In genomic region chrX:19307810-19308456, dm6 we compare ENCODE assay signal across 5 fruit fly cellular contexts.
TF ChIP-seq lines count a peak whose summit lies in the region.

TSS of gene CG8051 (minus strand) at chrX:19307925.

- TF ChIP-seq CTCF in whole organism, embryonic (GFP tag; optimal IDR thresholded peaks at IDR 0.05; lab: Kevin White, UChicago), result peak; percentile 24

TF ChIP-seq in whole organism, adult, 20 proteins besides CTCF, POLR2A, EP300 and RAD21:
- TF ChIP-seq Hr96 (GFP tag; optimal IDR thresholded peaks at IDR 0.05; lab: Kevin White, UChicago) (peak; percentile 25), Crg-1 (GFP tag; optimal IDR thresholded peaks at IDR 0.05; lab: Kevin White, UChicago) (no peak), CG14711 (tag; optimal IDR thresholded peaks at IDR 0.05; lab: Kevin White, UChicago) (peak; percentile 10), CG33017 (tag; optimal IDR thresholded peaks at IDR 0.05; lab: Kevin White, UChicago) (peak; percentile 10), CG7101 (tag; optimal IDR thresholded peaks at IDR 0.05; lab: Kevin White, UChicago) (peak; percentile 16), cic (GFP tag; optimal IDR thresholded peaks at IDR 0.05; lab: Kevin White, UChicago) (peak; percentile 84), pad (GFP tag; optimal IDR thresholded peaks at IDR 0.05; lab: Kevin White, UChicago) (no peak), CG11617 (GFP tag; optimal IDR thresholded peaks at IDR 0.05; lab: Kevin White, UChicago) (peak; percentile 11), cnc (optimal IDR thresholded peaks at IDR 0.05; lab: Kevin White, UChicago) (no peak), kay (GFP tag; lab: Kevin White, UChicago; ENCODE audit: borderline replicate concordance) (peak; percentile 71), tj (GFP tag; optimal IDR thresholded peaks at IDR 0.05; lab: Kevin White, UChicago) (peak; percentile 18), toe (GFP tag; optimal IDR thresholded peaks at IDR 0.05; lab: Kevin White, UChicago) (no peak), CG12768 (GFP tag; optimal IDR thresholded peaks at IDR 0.05; lab: Kevin White, UChicago) (peak; percentile 20), ovo (GFP tag; optimal IDR thresholded peaks at IDR 0.05; lab: Kevin White, UChicago) (peak; percentile 58), Mnt (GFP tag; optimal IDR thresholded peaks at IDR 0.05; lab: Kevin White, UChicago) (peak; percentile 71)

TF ChIP-seq in whole organism, embryonic, 481 proteins besides CTCF, POLR2A, EP300 and RAD21 (continues in another document):
- TF ChIP-seq cato (GFP tag; optimal IDR thresholded peaks at IDR 0.05; lab: Kevin White, UChicago; ENCODE audit: borderline replicate concordance) (no peak), pan (optimal IDR thresholded peaks at IDR 0.05; lab: Kevin White, UChicago) (no peak), pan (GFP tag; optimal IDR thresholded peaks at IDR 0.05 in 1 of 2, IDR thresholded peaks at IDR 0.05 in 1 of 2) (peak in 1 of 2 experiments; percentile 31), chif (GFP tag; optimal IDR thresholded peaks at IDR 0.05; lab: Kevin White, UChicago) (no peak), cg (GFP tag; optimal IDR thresholded peaks at IDR 0.05; lab: Kevin White, UChicago) (peak; percentile 77), CG15269 (tag; optimal IDR thresholded peaks at IDR 0.05; lab: Kevin White, UChicago) (no peak), Adf1 (GFP tag; IDR thresholded peaks at IDR 0.05; lab: Robert Waterston, UW) (peak; percentile 32; the same call in 1 of the 2 replicates), CG2889 (GFP tag; IDR thresholded peaks at IDR 0.05; lab: Robert Waterston, UW) (no peak), CG2712 (tag; optimal IDR thresholded peaks at IDR 0.05; lab: Kevin White, UChicago) (peak; percentile 5), CG31441 (GFP tag; IDR thresholded peaks at IDR 0.05; lab: Robert Waterston, UW) (0 out of 2 replicates have a peak, but pooled peaks have one; percentile 18), ranshi (GFP tag; IDR thresholded peaks at IDR 0.05; lab: Robert Waterston, UW) (no peak), da (GFP tag; optimal IDR thresholded peaks at IDR 0.05; lab: Kevin White, UChicago) (no peak), bsh (GFP tag; optimal IDR thresholded peaks at IDR 0.05; lab: Kevin White, UChicago) (peak in 1 of 2 experiments; percentile 0), CG5245 (GFP tag; optimal IDR thresholded peaks at IDR 0.05; lab: Kevin White, UChicago) (no peak), CG12236 (GFP tag; optimal IDR thresholded peaks at IDR 0.05; lab: Kevin White, UChicago) (no peak), CG11085 (GFP tag; IDR thresholded peaks at IDR 0.05; lab: Robert Waterston, UW) (no peak), gro (GFP tag; optimal IDR thresholded peaks at IDR 0.05; lab: Kevin White, UChicago) (no peak), cwo (GFP tag; optimal IDR thresholded peaks at IDR 0.05; lab: Kevin White, UChicago) (peak; percentile 36), disco-r (GFP tag; optimal IDR thresholded peaks at IDR 0.05; lab: Kevin White, UChicago) (no peak)

TF ChIP-seq in whole organism, prepupa, 60 proteins besides CTCF, POLR2A, EP300 and RAD21:
- TF ChIP-seq cyc (GFP tag; optimal IDR thresholded peaks at IDR 0.05; lab: Kevin White, UChicago), result no peak
- peak; percentile 1 for TF ChIP-seq topi (GFP tag; optimal IDR thresholded peaks at IDR 0.05; lab: Kevin White, UChicago)
- TF ChIP-seq CG11294 (GFP tag; IDR thresholded peaks at IDR 0.05; lab: Robert Waterston, UW), result no peak
- TF ChIP-seq CG32006 (GFP tag; optimal IDR thresholded peaks at IDR 0.05; lab: Kevin White, UChicago), result no peak
- TF ChIP-seq CG3032 (tag; optimal IDR thresholded peaks at IDR 0.05; lab: Kevin White, UChicago), result no peak
- TF ChIP-seq salr (GFP tag; optimal IDR thresholded peaks at IDR 0.05; lab: Kevin White, UChicago), result no peak
- TF ChIP-seq OdsH (GFP tag; optimal IDR thresholded peaks at IDR 0.05; lab: Kevin White, UChicago), result peak; percentile 1
- TF ChIP-seq vri (GFP tag; optimal IDR thresholded peaks at IDR 0.05; lab: Kevin White, UChicago), result peak; percentile 92
- peak; percentile 3 for TF ChIP-seq Met (GFP tag; optimal IDR thresholded peaks at IDR 0.05; lab: Kevin White, UChicago)
- TF ChIP-seq CG3919 (GFP tag; optimal IDR thresholded peaks at IDR 0.05; lab: Kevin White, UChicago), result no peak
- TF ChIP-seq CG7368 (GFP tag; optimal IDR thresholded peaks at IDR 0.05; lab: Kevin White, UChicago), result no peak
- TF ChIP-seq achi (GFP tag; optimal IDR thresholded peaks at IDR 0.05; lab: Kevin White, UChicago), result peak; percentile 5
- peak; percentile 86 for TF ChIP-seq fkh (GFP tag; optimal IDR thresholded peaks at IDR 0.05; lab: Kevin White, UChicago)
- peak; percentile 65 for TF ChIP-seq svp (GFP tag; lab: Kevin White, UChicago)
- TF ChIP-seq CG8632 (GFP tag; optimal IDR thresholded peaks at IDR 0.05; lab: Kevin White, UChicago), result peak; percentile 5
- TF ChIP-seq acj6 (GFP tag; optimal IDR thresholded peaks at IDR 0.05; lab: Kevin White, UChicago), result no peak
- TF ChIP-seq CG6792 (GFP tag; optimal IDR thresholded peaks at IDR 0.05; lab: Kevin White, UChicago), result peak; percentile 8
- TF ChIP-seq CG16779 (tag; optimal IDR thresholded peaks at IDR 0.05; lab: Kevin White, UChicago), result peak; percentile 40
- TF ChIP-seq pdm3 (GFP tag; optimal IDR thresholded peaks at IDR 0.05; lab: Kevin White, UChicago), result peak; percentile 35

TF ChIP-seq in whole organism, pupa, 21 proteins besides CTCF, POLR2A, EP300 and RAD21:
- no peak for TF ChIP-seq CG15710 (tag; optimal IDR thresholded peaks at IDR 0.05; lab: Kevin White, UChicago)
- TF ChIP-seq EcR (GFP tag; optimal IDR thresholded peaks at IDR 0.05; lab: Kevin White, UChicago), result no peak
- TF ChIP-seq CG13204 (GFP tag; optimal IDR thresholded peaks at IDR 0.05; lab: Kevin White, UChicago), result no peak
- no peak for TF ChIP-seq Snoo (tag; optimal IDR thresholded peaks at IDR 0.05; lab: Kevin White, UChicago)
- no peak for TF ChIP-seq CG12605 (GFP tag; IDR thresholded peaks at IDR 0.05; lab: Robert Waterston, UW)
- no peak for TF ChIP-seq CG8301 (tag; optimal IDR thresholded peaks at IDR 0.05; lab: Kevin White, UChicago)
- no peak for TF ChIP-seq CG17806 (tag; optimal IDR thresholded peaks at IDR 0.05; lab: Kevin White, UChicago)
- no peak for TF ChIP-seq CG8159 (tag; optimal IDR thresholded peaks at IDR 0.05; lab: Kevin White, UChicago)
- peak; percentile 39; the same call in 1 of the 2 replicates for TF ChIP-seq CG32121 (GFP tag; IDR thresholded peaks at IDR 0.05; lab: Robert Waterston, UW)
- TF ChIP-seq rn (GFP tag; IDR thresholded peaks at IDR 0.05; lab: Robert Waterston, UW), result no peak
- no peak for TF ChIP-seq CG9948 (tag; optimal IDR thresholded peaks at IDR 0.05; lab: Kevin White, UChicago)
- no peak for TF ChIP-seq Ets98B (GFP tag; IDR thresholded peaks at IDR 0.05; lab: Robert Waterston, UW)
- peak; percentile 33; the same call in 1 of the 3 replicates for TF ChIP-seq fd96Ca (GFP tag; IDR thresholded peaks at IDR 0.05; lab: Robert Waterston, UW)
- no peak for TF ChIP-seq Pif1B (GFP tag; optimal IDR thresholded peaks at IDR 0.05; lab: Kevin White, UChicago)

TF ChIP-seq in whole organism, wandering third instar larva, 38 proteins besides CTCF, POLR2A, EP300 and RAD21:
- TF ChIP-seq Sp1 (GFP tag; optimal IDR thresholded peaks at IDR 0.05; lab: Kevin White, UChicago), result peak; percentile 25
- no peak for TF ChIP-seq CG32264 (GFP tag; optimal IDR thresholded peaks at IDR 0.05; lab: Kevin White, UChicago)
- TF ChIP-seq Hr83 (GFP tag; optimal IDR thresholded peaks at IDR 0.05; lab: Kevin White, UChicago; ENCODE audit: poor library complexity, severe bottlenecking), result peak; percentile 37
- no peak for TF ChIP-seq Dfd (GFP tag; optimal IDR thresholded peaks at IDR 0.05; lab: Kevin White, UChicago)
- no peak for TF ChIP-seq ey (GFP tag; optimal IDR thresholded peaks at IDR 0.05; lab: Kevin White, UChicago)
- no peak for TF ChIP-seq Abd-B (GFP tag; optimal IDR thresholded peaks at IDR 0.05; lab: Kevin White, UChicago)
- TF ChIP-seq N (GFP tag; optimal IDR thresholded peaks at IDR 0.05; lab: Kevin White, UChicago), result peak; percentile 39
- peak; percentile 40 for TF ChIP-seq fru (GFP tag; optimal IDR thresholded peaks at IDR 0.05; lab: Kevin White, UChicago)
- peak; percentile 7 for TF ChIP-seq br (GFP tag; optimal IDR thresholded peaks at IDR 0.05; lab: Kevin White, UChicago)
- peak; percentile 45 for TF ChIP-seq Hnf4 (GFP tag; optimal IDR thresholded peaks at IDR 0.05; lab: Kevin White, UChicago)
- TF ChIP-seq foxo (GFP tag; optimal IDR thresholded peaks at IDR 0.05; lab: Kevin White, UChicago), result peak in 1 of 2 experiments; percentile 41
- TF ChIP-seq h (GFP tag; optimal IDR thresholded peaks at IDR 0.05; lab: Kevin White, UChicago), result peak; percentile 60
- TF ChIP-seq psq (GFP tag; optimal IDR thresholded peaks at IDR 0.05; lab: Kevin White, UChicago), result peak; percentile 41
- no peak for TF ChIP-seq Rel (GFP tag; optimal IDR thresholded peaks at IDR 0.05; lab: Kevin White, UChicago)
- TF ChIP-seq Rel (tag; optimal IDR thresholded peaks at IDR 0.05; lab: Kevin White, UChicago), result peak; percentile 8
- TF ChIP-seq rgr (GFP tag; optimal IDR thresholded peaks at IDR 0.05; lab: Kevin White, UChicago), result peak; percentile 44
- TF ChIP-seq OdsH (GFP tag; optimal IDR thresholded peaks at IDR 0.05; lab: Kevin White, UChicago), result peak; percentile 1
- TF ChIP-seq Jra (GFP tag; optimal IDR thresholded peaks at IDR 0.05; lab: Kevin White, UChicago), result no peak
